Fruit fly (Drosophila melanogaster): ENCODE results near the gene Cadps.

- no peak for TF ChIP-seq CG32264 (GFP tag; optimal IDR thresholded peaks at IDR 0.05)
- TF ChIP-seq usp (GFP tag; optimal IDR thresholded peaks at IDR 0.05), result no peak
- no peak for TF ChIP-seq sage (GFP tag; optimal IDR thresholded peaks at IDR 0.05)
- no peak for TF ChIP-seq pan (optimal IDR thresholded peaks at IDR 0.05)
- no peak for TF ChIP-seq h (GFP tag; optimal IDR thresholded peaks at IDR 0.05)
- no peak for TF ChIP-seq Jra (GFP tag; optimal IDR thresholded peaks at IDR 0.05)
- TF ChIP-seq OdsH (GFP tag; optimal IDR thresholded peaks at IDR 0.05), result no peak
- TF ChIP-seq CrebA (GFP tag; optimal IDR thresholded peaks at IDR 0.05; ENCODE audit: borderline replicate concordance), result no peak
- no peak for TF ChIP-seq Dfd (GFP tag; optimal IDR thresholded peaks at IDR 0.05)
- no peak for TF ChIP-seq dsf (GFP tag; optimal IDR thresholded peaks at IDR 0.05; ENCODE audit: borderline replicate concordance)
These were observed 47.8 kb upstream of the Cadps start for dm6 chr4:1182809-1183208.

All from whole organism, wandering third instar larva.